Fruit fly (Drosophila melanogaster): ENCODE measurements around the gene CG43248.

The CG43248 gene

dm6 chr3L:15535228-15535598, 3.9 kb upstream of the CG43248 start, which contains the start of gene CrebA:
Gene CrebA, plus strand, starts transcription at chr3L:15535395.
- TF ChIP-seq fd96Ca (GFP tag; IDR thresholded peaks at IDR 0.05) (no peak), CG4496 (GFP tag; IDR thresholded peaks at IDR 0.05) (peak; percentile 56), D1 (tag; optimal IDR thresholded peaks at IDR 0.05) (no peak), CG17806 (tag; optimal IDR thresholded peaks at IDR 0.05) (no peak), Ets98B (GFP tag; IDR thresholded peaks at IDR 0.05) (peak; percentile 41; the same call in 1 of the 2 replicates), CG32121 (GFP tag; IDR thresholded peaks at IDR 0.05) (peak; percentile 11; the same call in 1 of the 2 replicates), CG12605 (GFP tag; IDR thresholded peaks at IDR 0.05) (peak; percentile 88)

- TF ChIP-seq CG8301 (tag; optimal IDR thresholded peaks at IDR 0.05) = peak; percentile 72
- TF ChIP-seq rn (GFP tag; IDR thresholded peaks at IDR 0.05) = no peak
- TF ChIP-seq CG34367 (tag; optimal IDR thresholded peaks at IDR 0.05) = peak; percentile 50
- 0 out of 2 replicates have a peak, but pooled peaks have one; percentile 9 for TF ChIP-seq CG12605 (GFP tag; IDR thresholded peaks at IDR 0.05)
- no peak for TF ChIP-seq CG10348 (GFP tag; IDR thresholded peaks at IDR 0.05)
- TF ChIP-seq CG32121 (GFP tag; IDR thresholded peaks at IDR 0.05) = 0 out of 2 replicates have a peak, but pooled peaks have one; percentile 10
- peak; percentile 72 for TF ChIP-seq CG9948 (tag; optimal IDR thresholded peaks at IDR 0.05)
- TF ChIP-seq Ets98B (GFP tag; IDR thresholded peaks at IDR 0.05) = no peak
- peak; percentile 73 for TF ChIP-seq CG15710 (tag; optimal IDR thresholded peaks at IDR 0.05)
- no peak for TF ChIP-seq EcR (GFP tag; optimal IDR thresholded peaks at IDR 0.05)
- peak; percentile 69 for TF ChIP-seq CG8159 (tag; optimal IDR thresholded peaks at IDR 0.05)
- peak; percentile 48; the same call in 2 of the 3 replicates for TF ChIP-seq CG4496 (GFP tag; IDR thresholded peaks at IDR 0.05)
- TF ChIP-seq Pif1B (GFP tag; optimal IDR thresholded peaks at IDR 0.05) = peak; percentile 42
- peak; percentile 59 for TF ChIP-seq CG17806 (tag; optimal IDR thresholded peaks at IDR 0.05)
- TF ChIP-seq CG13204 (GFP tag; optimal IDR thresholded peaks at IDR 0.05) = no peak
- TF ChIP-seq gl (tag; optimal IDR thresholded peaks at IDR 0.05) = no peak
- TF ChIP-seq fd96Ca (GFP tag; IDR thresholded peaks at IDR 0.05) = peak; percentile 18; the same call in 2 of the 3 replicates
- TF ChIP-seq D1 (tag; optimal IDR thresholded peaks at IDR 0.05) = no peak
- TF ChIP-seq Pif1A (GFP tag; optimal IDR thresholded peaks at IDR 0.05) = peak; percentile 69
- TF ChIP-seq CG14655 (GFP tag; optimal IDR thresholded peaks at IDR 0.05) = peak; percentile 83
- peak; percentile 81 for TF ChIP-seq Snoo (tag; optimal IDR thresholded peaks at IDR 0.05)
These were observed 3.3 kb upstream of the CG43248 start for dm6 chr3L:15534274-15535227.

- TF ChIP-seq fd96Ca (GFP tag; IDR thresholded peaks at IDR 0.05) = peak; percentile 79; the same call in 2 of the 3 replicates
- peak; percentile 83 for TF ChIP-seq Pif1B (GFP tag; optimal IDR thresholded peaks at IDR 0.05)
- peak; percentile 73 for TF ChIP-seq Pif1A (GFP tag; optimal IDR thresholded peaks at IDR 0.05)
- TF ChIP-seq CG10348 (GFP tag; IDR thresholded peaks at IDR 0.05) = no peak
- peak; percentile 69 for TF ChIP-seq CG8159 (tag; optimal IDR thresholded peaks at IDR 0.05)
- TF ChIP-seq CG13204 (GFP tag; optimal IDR thresholded peaks at IDR 0.05) = peak; percentile 33
- TF ChIP-seq CG15710 (tag; optimal IDR thresholded peaks at IDR 0.05) = peak; percentile 67
- TF ChIP-seq gl (tag; optimal IDR thresholded peaks at IDR 0.05) = peak; percentile 56
- TF ChIP-seq EcR (GFP tag; optimal IDR thresholded peaks at IDR 0.05) = peak; percentile 52
- TF ChIP-seq Ets98B (GFP tag; IDR thresholded peaks at IDR 0.05) = peak; percentile 41
- TF ChIP-seq CG4496 (GFP tag; IDR thresholded peaks at IDR 0.05) = peak; percentile 60; the same call in 1 of the 3 replicates
- peak; percentile 70 for TF ChIP-seq CG8301 (tag; optimal IDR thresholded peaks at IDR 0.05)
- peak; percentile 61 for TF ChIP-seq CG34367 (tag; optimal IDR thresholded peaks at IDR 0.05)
- TF ChIP-seq CG9948 (tag; optimal IDR thresholded peaks at IDR 0.05) = peak; percentile 79
- TF ChIP-seq D1 (tag; optimal IDR thresholded peaks at IDR 0.05) = peak; percentile 48
- TF ChIP-seq Snoo (tag; optimal IDR thresholded peaks at IDR 0.05) = peak; percentile 62
- peak; percentile 15; the same call in 1 of the 2 replicates for TF ChIP-seq CG12605 (GFP tag; IDR thresholded peaks at IDR 0.05)
- peak; percentile 23; the same call in 1 of the 2 replicates for TF ChIP-seq CG32121 (GFP tag; IDR thresholded peaks at IDR 0.05)
- peak; percentile 82 for TF ChIP-seq CG14655 (GFP tag; optimal IDR thresholded peaks at IDR 0.05)
- peak; percentile 68 for TF ChIP-seq CG17806 (tag; optimal IDR thresholded peaks at IDR 0.05)
- no peak for TF ChIP-seq rn (GFP tag; IDR thresholded peaks at IDR 0.05)
These were observed 2.3 kb upstream of the CG43248 start for dm6 chr3L:15533402-15534129.

- TF ChIP-seq rn (GFP tag; IDR thresholded peaks at IDR 0.05) (0 out of 2 replicates have a peak, but pooled peaks have one; percentile 31), EcR (GFP tag; optimal IDR thresholded peaks at IDR 0.05) (peak; percentile 73), CG12605 (GFP tag; IDR thresholded peaks at IDR 0.05) (peak; percentile 40), CG8301 (tag; optimal IDR thresholded peaks at IDR 0.05) (peak; percentile 60), fd96Ca (GFP tag; IDR thresholded peaks at IDR 0.05) (peak; percentile 51; the same call in 2 of the 3 replicates), D1 (tag; optimal IDR thresholded peaks at IDR 0.05) (no peak), CG4496 (GFP tag; IDR thresholded peaks at IDR 0.05) (peak; percentile 90), CG17806 (tag; optimal IDR thresholded peaks at IDR 0.05) (peak; percentile 4), CG34367 (tag; optimal IDR thresholded peaks at IDR 0.05) (no peak), CG14655 (GFP tag; optimal IDR thresholded peaks at IDR 0.05) (peak; percentile 79), CG32121 (GFP tag; IDR thresholded peaks at IDR 0.05) (peak; percentile 50; the same call in 1 of the 2 replicates), CG10348 (GFP tag; IDR thresholded peaks at IDR 0.05) (0 out of 2 replicates have a peak, but pooled peaks have one; percentile 6), Snoo (tag; optimal IDR thresholded peaks at IDR 0.05) (peak; percentile 3), gl (tag; optimal IDR thresholded peaks at IDR 0.05) (no peak), CG13204 (GFP tag; optimal IDR thresholded peaks at IDR 0.05) (no peak), CG9948 (tag; optimal IDR thresholded peaks at IDR 0.05) (peak; percentile 45), CG15710 (tag; optimal IDR thresholded peaks at IDR 0.05) (peak; percentile 9), Ets98B (GFP tag; IDR thresholded peaks at IDR 0.05) (peak; percentile 64; the same call in 1 of the 2 replicates), CG8159 (tag; optimal IDR thresholded peaks at IDR 0.05) (peak; percentile 63)
These were observed 1.2 kb upstream of the CG43248 start for dm6 chr3L:15532368-15533030.
